Fruit fly (Drosophila melanogaster): ENCODE data around the gene PIG-F.

PIG-F gene

dm6 chr3L:19642448-19643020 lies 30.3 kb downstream of the PIG-F start, which contains the start of gene Rnf146 (continued):
- peak; percentile 86 for TF ChIP-seq gfzf (GFP tag; optimal IDR thresholded peaks at IDR 0.05)
- TF ChIP-seq CoRest (tag; optimal IDR thresholded peaks at IDR 0.05), result peak; percentile 18
- TF ChIP-seq nerfin-1 (tag; optimal IDR thresholded peaks at IDR 0.05), result no peak
- TF ChIP-seq CG33557 (GFP tag; optimal IDR thresholded peaks at IDR 0.05), result no peak
- peak; percentile 11 for TF ChIP-seq Sry-δ (GFP tag; optimal IDR thresholded peaks at IDR 0.05)
- TF ChIP-seq CG15011 (GFP tag; optimal IDR thresholded peaks at IDR 0.05), result no peak
- TF ChIP-seq lola (GFP tag; optimal IDR thresholded peaks at IDR 0.05), result no peak
- TF ChIP-seq Nf-YB (GFP tag; optimal IDR thresholded peaks at IDR 0.05), result no peak
- peak; percentile 4 for TF ChIP-seq nmo (GFP tag; optimal IDR thresholded peaks at IDR 0.05)
- TF ChIP-seq zfh2 (GFP tag; optimal IDR thresholded peaks at IDR 0.05), result no peak
- TF ChIP-seq CG8388 (GFP tag; optimal IDR thresholded peaks at IDR 0.05), result no peak
- TF ChIP-seq CG5953 (GFP tag; IDR thresholded peaks at IDR 0.05), result no peak
- no peak for TF ChIP-seq CG7357 (GFP tag; IDR thresholded peaks at IDR 0.05)
- TF ChIP-seq CG31441 (GFP tag; IDR thresholded peaks at IDR 0.05), result no peak
- TF ChIP-seq ssp (GFP tag; IDR thresholded peaks at IDR 0.05), result no peak
- TF ChIP-seq CG17912 (GFP tag; optimal IDR thresholded peaks at IDR 0.05), result no peak
- TF ChIP-seq nom (GFP tag; optimal IDR thresholded peaks at IDR 0.05), result peak; percentile 16
- 0 out of 2 replicates have a peak, but pooled peaks have one; percentile 16 for TF ChIP-seq Bgb (GFP tag; IDR thresholded peaks at IDR 0.05; ENCODE audit: partially characterized antibody)
- no peak for TF ChIP-seq CG33213 (GFP tag; optimal IDR thresholded peaks at IDR 0.05)
- peak; percentile 34; the same call in 1 of the 3 replicates for TF ChIP-seq CG34224 (GFP tag; IDR thresholded peaks at IDR 0.05; ENCODE audit: partially characterized antibody)
- TF ChIP-seq cad (GFP tag; optimal IDR thresholded peaks at IDR 0.05), result no peak
- no peak for TF ChIP-seq wdn (GFP tag; IDR thresholded peaks at IDR 0.05)
- TF ChIP-seq oc (tag; optimal IDR thresholded peaks at IDR 0.05), result no peak
- no peak for TF ChIP-seq h (optimal IDR thresholded peaks at IDR 0.05)
- no peak for TF ChIP-seq NC2α (GFP tag; optimal IDR thresholded peaks at IDR 0.05)
- TF ChIP-seq nau (GFP tag; optimal IDR thresholded peaks at IDR 0.05), result no peak
- no peak for TF ChIP-seq CG30431 (GFP tag; optimal IDR thresholded peaks at IDR 0.05)
- no peak for TF ChIP-seq CG12299 (tag; optimal IDR thresholded peaks at IDR 0.05)
- TF ChIP-seq CG4404 (GFP tag; IDR thresholded peaks at IDR 0.05), result no peak
- peak; percentile 25; the same call in 1 of the 3 replicates for TF ChIP-seq ci (GFP tag; IDR thresholded peaks at IDR 0.05)
- TF ChIP-seq CG12659 (GFP tag; optimal IDR thresholded peaks at IDR 0.05), result peak; percentile 46
- TF ChIP-seq CG6854 (GFP tag; optimal IDR thresholded peaks at IDR 0.05), result no peak
- no peak for TF ChIP-seq CG8478 (optimal IDR thresholded peaks at IDR 0.05)
- TF ChIP-seq Side (GFP tag; optimal IDR thresholded peaks at IDR 0.05), result no peak
- no peak for TF ChIP-seq D19B (GFP tag; optimal IDR thresholded peaks at IDR 0.05)
- no peak for TF ChIP-seq Gug (GFP tag; IDR thresholded peaks at IDR 0.05)
- TF ChIP-seq vfl (GFP tag; optimal IDR thresholded peaks at IDR 0.05), result peak; percentile 10
- no peak for TF ChIP-seq sc (optimal IDR thresholded peaks at IDR 0.05)
- TF ChIP-seq sc (GFP tag; optimal IDR thresholded peaks at IDR 0.05), result no peak
- TF ChIP-seq CG3838 (GFP tag; optimal IDR thresholded peaks at IDR 0.05), result no peak
- no peak for TF ChIP-seq Hr78 (GFP tag; optimal IDR thresholded peaks at IDR 0.05)
- no peak for TF ChIP-seq CG10543 (GFP tag; optimal IDR thresholded peaks at IDR 0.05)
- TF ChIP-seq exex (tag; optimal IDR thresholded peaks at IDR 0.05), result no peak
- TF ChIP-seq CG10267 (tag; optimal IDR thresholded peaks at IDR 0.05), result peak; percentile 94
- TF ChIP-seq Sin3A (optimal IDR thresholded peaks at IDR 0.05), result peak; percentile 2
- TF ChIP-seq CG8290 (GFP tag; optimal IDR thresholded peaks at IDR 0.05), result no peak
- peak in 1 of 2 experiments; percentile 18 for TF ChIP-seq CG8290 (tag; optimal IDR thresholded peaks at IDR 0.05)
- no peak for TF ChIP-seq CG10462 (GFP tag; optimal IDR thresholded peaks at IDR 0.05)
- no peak for TF ChIP-seq jigr1 (GFP tag; IDR thresholded peaks at IDR 0.05)
- no peak for TF ChIP-seq cg (GFP tag; optimal IDR thresholded peaks at IDR 0.05)
- TF ChIP-seq HLH54F (GFP tag; optimal IDR thresholded peaks at IDR 0.05), result no peak
- TF ChIP-seq Elba2 (GFP tag; optimal IDR thresholded peaks at IDR 0.05), result no peak

All from whole organism, embryonic.